Worm (Caenorhabditis elegans) whole organism, L2 larva: Measurements from ENCODE around the gene F39G3.4.
A peak's percentile ranks its signal among the peaks of the same experiment; 100 is the strongest.

Experiments
- C34F6.9 ChIP-seq: fragments of 150-350 bp; optimal IDR thresholded peaks from 2 replicates; lab custom pipeline; 2014; ENCODE audit warnings: missing biosample characterization, missing genetic modification characterization
- F13H6.1 ChIP-seq: sonication (generic microtip); optimal IDR thresholded peaks from 2 replicates; lab custom pipeline; 2016; ENCODE audit warnings: missing genetic modification characterization, missing compliant biosample characterization
- R02D3.7 ChIP-seq: fragments of 150-350 bp; optimal IDR thresholded peaks from 2 replicates; lab custom pipeline; 2014; ENCODE audit warnings: missing biosample characterization, missing genetic modification characterization
- Y55F3AM.14 ChIP-seq: fragments of 200-800 bp; sonication (Bioruptor generic); optimal IDR thresholded peaks from 2 replicates; lab custom pipeline; 2018; ENCODE audit warnings: mild to moderate bottlenecking, missing genetic modification characterization, missing compliant biosample characterization
- ZK546.5 ChIP-seq: sonication (generic microtip); optimal IDR thresholded peaks from 2 replicates; lab custom pipeline; 2017; ENCODE audit warnings: missing biosample characterization, missing genetic modification characterization
- alr-1 ChIP-seq: fragments of 150-350 bp; optimal IDR thresholded peaks from 2 replicates; lab custom pipeline; 2014; ENCODE audit warnings: missing biosample characterization, missing genetic modification characterization
- aly-2 ChIP-seq: fragments of 150-350 bp; optimal IDR thresholded peaks from 2 replicates; lab custom pipeline; 2014; ENCODE audit warnings: missing biosample characterization, missing genetic modification characterization
- ama-1 ChIP-seq: fragments of 150-350 bp; optimal IDR thresholded peaks from 2 replicates; lab custom pipeline; 2018; ENCODE audit warnings: inconsistent platforms
- blmp-1 ChIP-seq: sonication (generic microtip); optimal IDR thresholded peaks from 2 replicates; lab custom pipeline; 2017; ENCODE audit warnings: missing genetic modification characterization, mild to moderate bottlenecking, missing compliant biosample characterization, antibody characterized with exemption, moderate library complexity; ENCODE audit not compliant: insufficient read depth
- ceh-16 ChIP-seq: fragments of 150-350 bp; optimal IDR thresholded peaks from 2 replicates; lab custom pipeline; 2014; ENCODE audit warnings: missing biosample characterization, missing genetic modification characterization
- ceh-82 ChIP-seq: fragments of 150-350 bp; optimal IDR thresholded peaks from 2 replicates; lab custom pipeline; 2014; ENCODE audit warnings: missing biosample characterization, missing genetic modification characterization
- crh-2 ChIP-seq: sonication (generic microtip); optimal IDR thresholded peaks from 2 replicates; lab custom pipeline; 2017; ENCODE audit warnings: missing biosample characterization, missing genetic modification characterization
- dmd-4 ChIP-seq: sonication (generic microtip); optimal IDR thresholded peaks from 2 replicates; lab custom pipeline; 2017; ENCODE audit warnings: missing biosample characterization, missing genetic modification characterization
- egl-27 ChIP-seq: sonication (generic microtip); optimal IDR thresholded peaks from 3 replicates; lab custom pipeline; 2017; ENCODE audit warnings: missing biosample characterization, missing genetic modification reagents, missing genetic modification characterization
- elt-1 ChIP-seq: fragments of 150-350 bp; optimal IDR thresholded peaks from 2 replicates; lab custom pipeline; 2014; ENCODE audit warnings: missing biosample characterization, missing genetic modification characterization
- elt-3 ChIP-seq: sonication (generic microtip); optimal IDR thresholded peaks from 2 replicates; lab custom pipeline; 2017; ENCODE audit warnings: missing biosample characterization, missing genetic modification characterization
- fos-1 ChIP-seq: fragments of 150-350 bp; optimal IDR thresholded peaks from 2 replicates; lab custom pipeline; 2014; ENCODE audit warnings: missing biosample characterization, missing genetic modification characterization
- gmeb-1 ChIP-seq: fragments of 150-350 bp; optimal IDR thresholded peaks from 2 replicates; lab custom pipeline; 2014; ENCODE audit warnings: missing biosample characterization, missing genetic modification characterization
- lin-11 ChIP-seq: fragments of 150-350 bp; sonication (generic microtip); optimal IDR thresholded peaks from 2 replicates; lab custom pipeline; 2014; ENCODE audit warnings: missing biosample characterization, missing genetic modification characterization, inconsistent platforms, mixed read lengths
- lin-13 ChIP-seq: fragments of 150-350 bp; optimal IDR thresholded peaks from 2 replicates; lab custom pipeline; 2014; ENCODE audit warnings: missing biosample characterization, missing genetic modification reagents, missing genetic modification characterization
- lin-39 ChIP-seq: fragments of 150-350 bp; optimal IDR thresholded peaks from 2 replicates; lab custom pipeline; 2014; ENCODE audit warnings: missing biosample characterization, missing genetic modification reagents, missing genetic modification characterization
- lsy-2 ChIP-seq, 2 experiments: fragments of 150-350 bp in 1 of 2; sonication (generic microtip) in 1 of 2; optimal IDR thresholded peaks; 2 replicates each; lab custom pipeline; 2014 to 2017; ENCODE audit warnings: missing biosample characterization in 2 of 2, missing genetic modification characterization in 2 of 2
- mab-5 ChIP-seq: fragments of 150-350 bp; optimal IDR thresholded peaks from 2 replicates; lab custom pipeline; 2014; ENCODE audit warnings: missing biosample characterization, missing genetic modification characterization
- mbf-1 ChIP-seq: sonication (generic microtip); optimal IDR thresholded peaks from 2 replicates; lab custom pipeline; 2017; ENCODE audit warnings: missing biosample characterization, missing genetic modification characterization
- mdl-1 ChIP-seq, 2 experiments: fragments of 150-350 bp in 1 of 2; sonication (generic microtip) in 1 of 2; optimal IDR thresholded peaks; 2 replicates each; lab custom pipeline; 2017; ENCODE audit warnings: missing biosample characterization in 2 of 2, missing genetic modification characterization in 2 of 2
- nhr-10 ChIP-seq: sonication (generic microtip); optimal IDR thresholded peaks from 2 replicates; lab custom pipeline; 2017; ENCODE audit warnings: missing biosample characterization, missing genetic modification characterization
- nhr-11 ChIP-seq: fragments of 150-350 bp; optimal IDR thresholded peaks from 2 replicates; lab custom pipeline; 2014; ENCODE audit warnings: missing biosample characterization, missing genetic modification characterization
- nhr-12 ChIP-seq: fragments of 150-350 bp; optimal IDR thresholded peaks from 2 replicates; lab custom pipeline; 2014; ENCODE audit warnings: missing biosample characterization, missing genetic modification characterization
- nhr-129 ChIP-seq: fragments of 150-350 bp; optimal IDR thresholded peaks from 2 replicates; lab custom pipeline; 2014; ENCODE audit warnings: missing biosample characterization, missing genetic modification characterization
- nhr-21 ChIP-seq: fragments of 150-350 bp; optimal IDR thresholded peaks from 2 replicates; lab custom pipeline; 2014; ENCODE audit warnings: missing biosample characterization, missing genetic modification characterization
- nhr-23 ChIP-seq: fragments of 150-350 bp; optimal IDR thresholded peaks from 2 replicates; lab custom pipeline; 2014; ENCODE audit warnings: missing biosample characterization, missing genetic modification reagents, missing genetic modification characterization
- nhr-237 ChIP-seq: fragments of 150-350 bp; optimal IDR thresholded peaks from 2 replicates; lab custom pipeline; 2014; ENCODE audit warnings: missing biosample characterization, missing genetic modification characterization
- nhr-25 ChIP-seq: fragments of 150-350 bp; sonication (generic microtip); optimal IDR thresholded peaks from 3 replicates; lab custom pipeline; 2014; ENCODE audit warnings: missing biosample characterization, missing genetic modification characterization
- nhr-6 ChIP-seq: fragments of 150-350 bp; optimal IDR thresholded peaks from 2 replicates; lab custom pipeline; 2014; ENCODE audit warnings: missing biosample characterization, missing genetic modification characterization
- nhr-77 ChIP-seq: fragments of 150-350 bp; optimal IDR thresholded peaks from 2 replicates; lab custom pipeline; 2014; ENCODE audit warnings: missing biosample characterization, missing genetic modification characterization
- sem-4 ChIP-seq: fragments of 150-350 bp; optimal IDR thresholded peaks from 2 replicates; lab custom pipeline; 2014; ENCODE audit warnings: missing biosample characterization, missing genetic modification reagents, missing genetic modification characterization
- skn-1 ChIP-seq: sonication (generic microtip); optimal IDR thresholded peaks from 2 replicates; lab custom pipeline; 2017; ENCODE audit warnings: missing biosample characterization, missing genetic modification characterization
- sma-3 ChIP-seq: sonication (generic microtip); optimal IDR thresholded peaks from 2 replicates; lab custom pipeline; 2016; ENCODE audit warnings: missing genetic modification reagents, missing genetic modification characterization, missing compliant biosample characterization
- sma-9 ChIP-seq, 2 experiments: fragments of 150-350 bp in 1 of 2; sonication (generic microtip) in 1 of 2; optimal IDR thresholded peaks; 2 replicates each; lab custom pipeline; 2014 to 2016; ENCODE audit warnings: missing genetic modification characterization in 2 of 2, mild to moderate bottlenecking in 1 of 2, missing biosample characterization in 1 of 2, missing compliant biosample characterization in 1 of 2, missing genetic modification reagents in 1 of 2, moderate library complexity in 1 of 2
- snpc-4 ChIP-seq: fragments of 150-350 bp; optimal IDR thresholded peaks from 2 replicates; lab custom pipeline; 2014; ENCODE audit warnings: missing biosample characterization, missing genetic modification characterization
- unc-39 ChIP-seq: fragments of 150-350 bp; optimal IDR thresholded peaks from 2 replicates; lab custom pipeline; 2014; ENCODE audit warnings: missing biosample characterization, missing genetic modification characterization
- unc-55 ChIP-seq: fragments of 150-350 bp; sonication (generic microtip); optimal IDR thresholded peaks from 3 replicates; lab custom pipeline; 2014; ENCODE audit warnings: missing biosample characterization, missing genetic modification reagents, missing genetic modification characterization
- unc-62 ChIP-seq: fragments of 150-350 bp; optimal IDR thresholded peaks from 2 replicates; lab custom pipeline; 2014; ENCODE audit warnings: missing biosample characterization, missing genetic modification reagents, missing genetic modification characterization
- zag-1 ChIP-seq: fragments of 150-350 bp; optimal IDR thresholded peaks from 2 replicates; lab custom pipeline; 2014; ENCODE audit warnings: missing biosample characterization, missing genetic modification characterization
- ztf-1 ChIP-seq: fragments of 200-800 bp; sonication (Bioruptor generic); conservative IDR thresholded peaks from 2 replicates; pipeline ENCODE4 v1.3.6; 2022; ENCODE audit warnings: missing genetic modification characterization, missing compliant biosample characterization
- ztf-11 ChIP-seq: sonication (generic microtip); optimal IDR thresholded peaks from 2 replicates; lab custom pipeline; 2017; ENCODE audit warnings: missing biosample characterization, missing genetic modification characterization
- ztf-4 ChIP-seq: fragments of 150-350 bp; optimal IDR thresholded peaks from 2 replicates; lab custom pipeline; 2014; ENCODE audit warnings: missing biosample characterization, missing genetic modification characterization

The F39G3.4 gene

DNA sequence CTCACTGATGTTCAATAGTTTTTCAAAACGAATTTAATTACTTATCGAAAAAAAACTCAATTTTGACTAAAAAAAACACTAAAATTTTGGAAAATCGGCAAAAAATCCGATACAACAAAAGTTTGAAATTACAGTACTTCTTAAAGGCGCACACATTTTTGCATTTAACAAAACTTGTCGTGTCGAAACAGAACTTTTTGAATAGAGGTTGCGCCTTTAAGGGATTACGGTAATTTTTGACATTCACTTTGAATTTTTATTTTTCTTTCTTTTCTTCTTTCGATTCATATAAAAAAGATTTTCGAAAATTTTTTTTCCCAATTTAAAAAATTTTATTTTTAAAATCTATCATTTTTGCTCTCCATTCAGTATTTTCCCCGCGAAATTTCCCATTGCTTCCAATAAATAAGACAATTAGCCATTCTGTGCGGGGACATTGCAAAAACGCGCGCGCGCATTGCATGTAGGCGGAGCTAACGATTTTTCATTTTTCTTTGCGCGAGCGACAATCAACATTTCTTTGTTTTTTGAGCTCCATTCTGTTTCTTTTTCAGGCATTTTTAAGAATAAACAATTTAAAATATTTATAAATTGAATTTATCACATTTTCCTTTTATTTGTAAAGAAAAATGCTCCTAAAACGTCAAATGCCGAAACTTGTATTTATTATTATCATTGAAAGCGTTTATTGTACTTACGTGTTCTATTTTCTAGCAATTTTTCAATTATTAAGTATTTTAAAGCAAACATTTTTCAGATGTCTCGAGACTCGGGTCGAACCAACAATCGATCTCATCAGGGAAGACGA, 6.8 kb downstream of the F39G3.4 start, which contains the start of gene F39G3.3:
TSS of gene F39G3.3 (plus strand) at position 758 of the 808 bp plus-strand sequence.
- TF ChIP-seq unc-62 (no peak), unc-39 (tag; lab: Kevin White, UChicago) (no peak), ama-1 (lab: Kevin White, UChicago) (peak; percentile 3), lin-13 (peak; percentile 59), nhr-25 (tag; lab: Kevin White, UChicago) (peak; percentile 54), mdl-1 (tag; optimal IDR thresholded peaks at IDR 0.05; lab: Kevin White, UChicago) (no peak), unc-55 (GFP tag; lab: Kevin White, UChicago) (peak; percentile 73), nhr-11 (tag; lab: Kevin White, UChicago) (no peak), sma-3 (GFP tag; lab: Kevin White, UChicago) (peak; percentile 40), elt-3 (no peak), nhr-6 (tag; lab: Kevin White, UChicago) (no peak), ztf-1 (no peak), nhr-21 (tag; lab: Kevin White, UChicago) (peak; percentile 6), snpc-4 (tag; lab: Kevin White, UChicago) (no peak), sma-9 (GFP tag; optimal IDR thresholded peaks at IDR 0.05; lab: Kevin White, UChicago) (peak; percentile 51), sma-9 (tag; optimal IDR thresholded peaks at IDR 0.05; lab: Kevin White, UChicago) (no peak), lsy-2 (tag; optimal IDR thresholded peaks at IDR 0.05; lab: Kevin White, UChicago) (peak in 1 of 2 experiments; percentile 67), ztf-11 (no peak), blmp-1 (tag; lab: Kevin White, UChicago) (no peak), egl-27 (tag; lab: Kevin White, UChicago) (no peak), nhr-12 (tag; lab: Kevin White, UChicago) (no peak), zag-1 (tag; lab: Kevin White, UChicago) (no peak), ceh-16 (no peak), mbf-1 (tag; lab: Kevin White, UChicago) (no peak), nhr-10 (no peak), aly-2 (tag; lab: Kevin White, UChicago) (no peak), sem-4 (peak; percentile 48), nhr-23 (tag; lab: Kevin White, UChicago) (no peak), lin-39 (tag; lab: Kevin White, UChicago) (no peak), ZK546.5 (tag; lab: Kevin White, UChicago) (no peak), skn-1 (tag; lab: Kevin White, UChicago) (peak; percentile 12), R02D3.7 (no peak), lin-11 (peak; percentile 47), F13H6.1 (peak; percentile 58), alr-1 (tag; lab: Kevin White, UChicago) (no peak), ceh-82 (no peak), C34F6.9 (tag; lab: Kevin White, UChicago) (peak; percentile 60), elt-1 (no peak), ztf-4 (tag; lab: Kevin White, UChicago) (no peak), mab-5 (tag; lab: Kevin White, UChicago) (peak; percentile 71), nhr-129 (tag; lab: Kevin White, UChicago) (peak; percentile 38), crh-2 (tag; lab: Kevin White, UChicago) (peak; percentile 42), dmd-4 (tag; lab: Kevin White, UChicago) (no peak), Y55F3AM.14 (GFP tag; lab: Kevin White, UChicago) (no peak), nhr-77 (tag; lab: Kevin White, UChicago) (no peak), fos-1 (tag; lab: Kevin White, UChicago) (peak; percentile 30), nhr-237 (no peak), gmeb-1 (tag; lab: Kevin White, UChicago) (peak; percentile 69)
